Fruit fly (Drosophila melanogaster): Measurements from ENCODE around the gene CG13041.

dm6 chr3L:16269092-16269491, 50.2 kb downstream of the CG13041 start, which contains the start of gene CG13068:
- TF ChIP-seq CG7101 (tag; optimal IDR thresholded peaks at IDR 0.05) (no peak), Mnt (GFP tag; optimal IDR thresholded peaks at IDR 0.05) (no peak), Hr96 (GFP tag; optimal IDR thresholded peaks at IDR 0.05) (no peak), toe (GFP tag; optimal IDR thresholded peaks at IDR 0.05) (no peak), bab1 (GFP tag; optimal IDR thresholded peaks at IDR 0.05) (no peak), pad (GFP tag; optimal IDR thresholded peaks at IDR 0.05) (no peak), kay (GFP tag; ENCODE audit: borderline replicate concordance) (no peak), CG33017 (tag; optimal IDR thresholded peaks at IDR 0.05) (no peak), tj (GFP tag; optimal IDR thresholded peaks at IDR 0.05) (no peak), CG12768 (GFP tag; optimal IDR thresholded peaks at IDR 0.05) (no peak)
